Fruit fly (Drosophila melanogaster): ENCODE measurements around the gene ase.

Gene ase

dm6 chrX:487517-487957 lies 27.0 kb downstream of the ase start, which contains the start of the genes CG18273 and CG3156 (continued):
- TF ChIP-seq CG32767 (GFP tag; IDR thresholded peaks at IDR 0.05), result no peak
- no peak for TF ChIP-seq CG3163 (GFP tag; optimal IDR thresholded peaks at IDR 0.05)
- peak; percentile 85 for TF ChIP-seq Sin3A (optimal IDR thresholded peaks at IDR 0.05)
- no peak for TF ChIP-seq Dip2 (GFP tag; IDR thresholded peaks at IDR 0.05)
- peak; percentile 94 for TF ChIP-seq Sry-β (GFP tag; optimal IDR thresholded peaks at IDR 0.05)
- no peak for TF ChIP-seq CG18262 (tag; optimal IDR thresholded peaks at IDR 0.05)
- no peak for TF ChIP-seq chinmo (GFP tag; IDR thresholded peaks at IDR 0.05; ENCODE audit: partially characterized antibody)
- no peak for TF ChIP-seq kay (GFP tag; optimal IDR thresholded peaks at IDR 0.05)
- TF ChIP-seq slou (GFP tag; optimal IDR thresholded peaks at IDR 0.05), result no peak
- no peak for TF ChIP-seq mld (GFP tag; IDR thresholded peaks at IDR 0.05; ENCODE audit: partially characterized antibody)
- TF ChIP-seq bowl (GFP tag; IDR thresholded peaks at IDR 0.05), result no peak
- TF ChIP-seq Sox100B (GFP tag; optimal IDR thresholded peaks at IDR 0.05), result no peak
- no peak for TF ChIP-seq nau (GFP tag; optimal IDR thresholded peaks at IDR 0.05)
- no peak for TF ChIP-seq gt (GFP tag; IDR thresholded peaks at IDR 0.05)
- TF ChIP-seq CG7786 (GFP tag; optimal IDR thresholded peaks at IDR 0.05), result peak; percentile 3
- no peak for TF ChIP-seq chn (GFP tag; optimal IDR thresholded peaks at IDR 0.05)
- no peak for TF ChIP-seq CG4617 (GFP tag; optimal IDR thresholded peaks at IDR 0.05; ENCODE audit: borderline replicate concordance)
- peak; percentile 40 to 91 for TF ChIP-seq crp (GFP tag; optimal IDR thresholded peaks at IDR 0.05)
- no peak for TF ChIP-seq grn (GFP tag; optimal IDR thresholded peaks at IDR 0.05)
- no peak for TF ChIP-seq Eip74EF (GFP tag; optimal IDR thresholded peaks at IDR 0.05)
- TF ChIP-seq sqz (GFP tag; optimal IDR thresholded peaks at IDR 0.05), result no peak
- TF ChIP-seq Hr78 (GFP tag; optimal IDR thresholded peaks at IDR 0.05), result no peak
- TF ChIP-seq CG3847 (GFP tag; IDR thresholded peaks at IDR 0.05), result 0 out of 2 replicates have a peak, but pooled peaks have one; percentile 23
- TF ChIP-seq lilli (GFP tag; optimal IDR thresholded peaks at IDR 0.05), result peak; percentile 26
- no peak for TF ChIP-seq luna (GFP tag; optimal IDR thresholded peaks at IDR 0.05)
- TF ChIP-seq CG9817 (tag; optimal IDR thresholded peaks at IDR 0.05), result no peak
- no peak for TF ChIP-seq CG10654 (GFP tag; optimal IDR thresholded peaks at IDR 0.05)
- no peak for TF ChIP-seq CG4282 (GFP tag; optimal IDR thresholded peaks at IDR 0.05)
- no peak for TF ChIP-seq CG8281 (tag; optimal IDR thresholded peaks at IDR 0.05)
- TF ChIP-seq HLH4C (GFP tag; IDR thresholded peaks at IDR 0.05; ENCODE audit: partially characterized antibody), result peak; percentile 71
- no peak for TF ChIP-seq CG12155 (GFP tag; optimal IDR thresholded peaks at IDR 0.05)
- TF ChIP-seq Hsf (GFP tag; optimal IDR thresholded peaks at IDR 0.05), result no peak
- no peak for TF ChIP-seq CG5180 (GFP tag; optimal IDR thresholded peaks at IDR 0.05)
- no peak for TF ChIP-seq corto (GFP tag; optimal IDR thresholded peaks at IDR 0.05)
- TF ChIP-seq pb (GFP tag; optimal IDR thresholded peaks at IDR 0.05), result no peak
- peak; percentile 66 for TF ChIP-seq CHES-1-like (GFP tag; optimal IDR thresholded peaks at IDR 0.05)
- peak; percentile 25 for TF ChIP-seq CG3281 (GFP tag; optimal IDR thresholded peaks at IDR 0.05)
- TF ChIP-seq Mrtf (GFP tag; IDR thresholded peaks at IDR 0.05), result no peak
- TF ChIP-seq trem (tag; optimal IDR thresholded peaks at IDR 0.05), result peak; percentile 73
- TF ChIP-seq CG16779 (GFP tag; IDR thresholded peaks at IDR 0.05), result no peak
- TF ChIP-seq CG31365 (tag; optimal IDR thresholded peaks at IDR 0.05), result no peak
- no peak for TF ChIP-seq CG1529 (GFP tag; optimal IDR thresholded peaks at IDR 0.05)
- no peak for TF ChIP-seq Mes4 (GFP tag; optimal IDR thresholded peaks at IDR 0.05)
- no peak for TF ChIP-seq CG18619 (GFP tag; optimal IDR thresholded peaks at IDR 0.05)
- TF ChIP-seq gro (GFP tag; optimal IDR thresholded peaks at IDR 0.05), result peak; percentile 45
- TF ChIP-seq sna (GFP tag; IDR thresholded peaks at IDR 0.05; ENCODE audit: partially characterized antibody), result 0 out of 2 replicates have a peak, but pooled peaks have one; percentile 47
- no peak for TF ChIP-seq Dek (tag; optimal IDR thresholded peaks at IDR 0.05)
- no peak for TF ChIP-seq CG34422 (GFP tag; IDR thresholded peaks at IDR 0.05)
- no peak for TF ChIP-seq CG33213 (GFP tag; optimal IDR thresholded peaks at IDR 0.05)
- TF ChIP-seq rib (GFP tag; IDR thresholded peaks at IDR 0.05), result no peak
- no peak for TF ChIP-seq tx (GFP tag; optimal IDR thresholded peaks at IDR 0.05)

Data from whole organism, embryonic.